Worm (Caenorhabditis elegans) whole organism, L1 larva: Measurements from ENCODE around the gene ivph-3.

Experiments
- aly-2 ChIP-seq: fragments of 150-350 bp; optimal IDR thresholded peaks from 2 replicates; lab custom pipeline; 2014; ENCODE audit warnings: missing biosample characterization, missing genetic modification characterization
- mep-1 ChIP-seq: fragments of 150-350 bp; optimal IDR thresholded peaks from 2 replicates; lab custom pipeline; 2014; ENCODE audit warnings: missing biosample characterization, missing genetic modification characterization
- nhr-237 ChIP-seq: fragments of 150-350 bp; optimal IDR thresholded peaks from 2 replicates; lab custom pipeline; 2014; ENCODE audit warnings: missing biosample characterization, missing genetic modification characterization
- pqm-1 ChIP-seq: sonication (generic microtip); optimal IDR thresholded peaks from 3 replicates; lab custom pipeline; 2017; ENCODE audit warnings: missing biosample characterization, missing genetic modification characterization

- TF ChIP-seq pqm-1 (tag; lab: Kevin White, UChicago) (no peak), aly-2 (tag; lab: Kevin White, UChicago) (no peak), mep-1 (tag; lab: Kevin White, UChicago) (no peak), nhr-237 (tag; lab: Kevin White, UChicago) (no peak)
Measured at ce11 chrIV:3046889-3047288, 6.6 kb upstream of the ivph-3 start.
